Fruit fly (Drosophila melanogaster): ENCODE data around the gene Gs1.

dm6 chr2L:120492-121455 lies 11.1 kb upstream of the Gs1 start:
- TF ChIP-seq CG8478 (optimal IDR thresholded peaks at IDR 0.05) (no peak), CTCF (optimal IDR thresholded peaks at IDR 0.05) (no peak)

Measured in S2 (cell line).